Fruit fly (Drosophila melanogaster): ENCODE data around the gene Mst57Dc.

- TF ChIP-seq pan (optimal IDR thresholded peaks at IDR 0.05) (no peak), usp (GFP tag; optimal IDR thresholded peaks at IDR 0.05) (no peak), ey (GFP tag; optimal IDR thresholded peaks at IDR 0.05) (no peak), lola (GFP tag; optimal IDR thresholded peaks at IDR 0.05) (no peak), psq (GFP tag; optimal IDR thresholded peaks at IDR 0.05) (no peak), CG9705 (GFP tag; optimal IDR thresholded peaks at IDR 0.05) (no peak), h (GFP tag; optimal IDR thresholded peaks at IDR 0.05) (no peak), Hr83 (GFP tag; optimal IDR thresholded peaks at IDR 0.05; ENCODE audit: poor library complexity, severe bottlenecking) (no peak), woc (GFP tag; optimal IDR thresholded peaks at IDR 0.05) (no peak), brk (GFP tag; optimal IDR thresholded peaks at IDR 0.05) (no peak), Myc (optimal IDR thresholded peaks at IDR 0.05) (no peak)
Measured at dm6 chr3R:25831799-25832280, 2.3 kb upstream of the Mst57Dc start, which contains the start of the genes Mst57Da and alpha4GT2.

Measured in whole organism, wandering third instar larva.